Fruit fly (Drosophila melanogaster) Kc167 (cell line): ENCODE data around the gene CG12502.

Source experiments
- Myc ChIP-seq: fragments of >200 bp; optimal IDR thresholded peaks from 2 replicates; lab custom pipeline; 2017; ENCODE audit warnings: missing external identifiers
- h ChIP-seq: fragments of >200 bp; optimal IDR thresholded peaks from 3 replicates; lab custom pipeline; 2018; ENCODE audit warnings: missing external identifiers
- insv ChIP-seq: fragments of >200 bp; optimal IDR thresholded peaks from 3 replicates; lab custom pipeline; 2018; ENCODE audit warnings: missing external identifiers
- psq ChIP-seq: fragments of >200 bp; optimal IDR thresholded peaks from 2 replicates; lab custom pipeline; 2017; ENCODE audit warnings: missing external identifiers

DNA sequence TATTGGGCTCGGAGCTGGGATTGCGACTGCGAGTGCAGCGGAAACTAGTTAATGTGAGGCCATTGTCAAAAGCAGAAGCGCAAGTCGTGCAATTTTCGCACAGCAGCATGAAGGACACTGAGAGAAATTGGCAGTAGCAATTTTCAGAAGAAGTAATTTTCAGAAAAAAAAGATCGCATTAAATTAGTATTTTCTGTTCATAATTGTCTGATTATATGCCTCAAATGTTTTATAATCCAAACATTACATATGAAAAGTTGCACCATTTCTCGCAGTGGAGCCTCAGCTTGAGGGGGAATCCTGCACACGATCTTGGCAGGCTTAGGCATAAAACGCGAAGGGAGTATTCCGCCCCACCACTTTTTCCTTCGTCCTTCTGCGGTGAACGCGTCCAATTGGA is 39.2 kb downstream of the CG12502 start:
- TF ChIP-seq insv (lab: Kevin White, UChicago): no peak
- no peak for TF ChIP-seq h (lab: Kevin White, UChicago)
- TF ChIP-seq psq: no peak
- TF ChIP-seq Myc (lab: Kevin White, UChicago): no peak
